Fruit fly (Drosophila melanogaster): ENCODE data around the gene CG43136.
A peak's percentile ranks its signal among the peaks of the same experiment; 100 is the strongest.

CG43136 gene

DNA sequence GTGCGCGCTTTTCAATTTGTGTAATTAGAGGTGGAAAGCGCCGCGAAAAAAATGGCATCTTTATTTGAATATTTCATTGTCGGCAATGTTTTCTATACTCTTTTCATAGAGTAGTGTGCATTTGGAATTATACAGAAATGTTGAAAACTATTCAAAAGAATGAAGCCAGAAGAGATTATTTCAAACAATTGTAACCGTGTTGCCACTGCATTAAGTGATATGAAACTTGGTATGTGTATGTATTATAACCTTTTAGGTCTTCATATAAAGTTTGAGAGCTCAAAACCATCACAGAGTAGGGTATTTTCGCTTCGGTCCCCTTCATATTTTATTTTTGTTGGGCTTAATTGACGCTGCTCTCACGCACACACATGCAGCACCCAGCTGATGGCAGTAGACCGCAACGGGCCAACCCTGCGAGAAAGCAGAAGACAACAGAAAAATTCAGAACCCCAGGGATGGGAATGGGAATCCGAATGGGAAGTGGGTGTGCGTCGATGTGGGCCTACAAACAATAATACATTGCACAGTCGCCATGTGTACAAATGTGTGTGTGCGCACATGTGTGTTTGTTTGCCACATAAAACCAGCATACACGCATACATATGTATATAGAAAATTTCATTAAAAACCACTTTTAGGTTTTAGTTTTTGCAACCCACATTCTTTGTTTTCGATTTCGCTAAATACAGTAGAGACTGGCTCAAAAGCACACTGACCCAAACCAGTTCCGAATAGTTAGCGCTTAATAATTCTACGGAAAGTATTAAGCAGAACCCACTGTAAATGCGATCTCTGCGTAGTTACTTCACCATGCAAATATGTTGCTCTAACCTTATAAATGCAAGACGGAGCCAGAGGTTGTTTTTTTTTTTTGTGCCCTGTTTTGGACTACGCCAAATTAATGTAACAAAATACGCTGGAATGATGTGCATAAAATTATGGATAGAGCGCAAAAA is 41.2 kb downstream of the CG43136 start (continued):
- TF ChIP-seq CG11902 (GFP tag; optimal IDR thresholded peaks at IDR 0.05) (no peak), Hr38 (GFP tag; optimal IDR thresholded peaks at IDR 0.05) (no peak), cyc (GFP tag; optimal IDR thresholded peaks at IDR 0.05) (peak; percentile 16), CG16779 (tag; optimal IDR thresholded peaks at IDR 0.05) (no peak), Eip78C (GFP tag) (peak; percentile 86), Hr4 (GFP tag; optimal IDR thresholded peaks at IDR 0.05) (peak; percentile 17), eg (GFP tag; IDR thresholded peaks at IDR 0.05) (peak; percentile 28; the same call in 1 of the 3 replicates), CG10631 (GFP tag; optimal IDR thresholded peaks at IDR 0.05) (peak; percentile 35), Sox15 (GFP tag; optimal IDR thresholded peaks at IDR 0.05) (no peak), CG8632 (GFP tag; optimal IDR thresholded peaks at IDR 0.05) (no peak), Sox14 (GFP tag; optimal IDR thresholded peaks at IDR 0.05) (peak; percentile 16), CG8319 (GFP tag; optimal IDR thresholded peaks at IDR 0.05) (no peak), OdsH (GFP tag; optimal IDR thresholded peaks at IDR 0.05) (peak; percentile 7), CG6808 (GFP tag; optimal IDR thresholded peaks at IDR 0.05) (no peak), fd85E (GFP tag; optimal IDR thresholded peaks at IDR 0.05) (no peak), CG9139 (GFP tag; optimal IDR thresholded peaks at IDR 0.05) (no peak), salr (GFP tag; optimal IDR thresholded peaks at IDR 0.05) (peak in 1 of 2 experiments; percentile 9), CG6792 (GFP tag; optimal IDR thresholded peaks at IDR 0.05) (peak; percentile 42), Blimp-1 (GFP tag; optimal IDR thresholded peaks at IDR 0.05) (no peak), CG15336 (GFP tag; IDR thresholded peaks at IDR 0.05) (peak; percentile 38; the same call in 1 of the 2 replicates), ss (GFP tag; optimal IDR thresholded peaks at IDR 0.05) (peak in 1 of 2 experiments; percentile 27), dac (GFP tag; optimal IDR thresholded peaks at IDR 0.05) (no peak), pdm3 (GFP tag; optimal IDR thresholded peaks at IDR 0.05) (peak; percentile 5), CG6276 (GFP tag; optimal IDR thresholded peaks at IDR 0.05) (peak; percentile 6), CG10669 (GFP tag; optimal IDR thresholded peaks at IDR 0.05) (peak; percentile 19), net (GFP tag; optimal IDR thresholded peaks at IDR 0.05) (peak; percentile 26), CG34406 (GFP tag; optimal IDR thresholded peaks at IDR 0.05) (peak; percentile 2), achi (GFP tag; optimal IDR thresholded peaks at IDR 0.05) (peak; percentile 4), Gug (GFP tag; IDR thresholded peaks at IDR 0.05) (no peak), CG8119 (GFP tag; IDR thresholded peaks at IDR 0.05) (no peak), Hr39 (GFP tag; optimal IDR thresholded peaks at IDR 0.05) (peak; percentile 15), lz (GFP tag; optimal IDR thresholded peaks at IDR 0.05) (peak; percentile 4), Ets21C (GFP tag; optimal IDR thresholded peaks at IDR 0.05) (no peak), CG6854 (GFP tag; optimal IDR thresholded peaks at IDR 0.05) (no peak), Eip93F (GFP tag; optimal IDR thresholded peaks at IDR 0.05) (no peak), topi (GFP tag; optimal IDR thresholded peaks at IDR 0.05) (no peak), CG7368 (GFP tag; optimal IDR thresholded peaks at IDR 0.05) (no peak), CG6163 (GFP tag; IDR thresholded peaks at IDR 0.05) (peak; percentile 42; the same call in 2 of the 3 replicates), vri (GFP tag; optimal IDR thresholded peaks at IDR 0.05) (no peak)

DNA sequence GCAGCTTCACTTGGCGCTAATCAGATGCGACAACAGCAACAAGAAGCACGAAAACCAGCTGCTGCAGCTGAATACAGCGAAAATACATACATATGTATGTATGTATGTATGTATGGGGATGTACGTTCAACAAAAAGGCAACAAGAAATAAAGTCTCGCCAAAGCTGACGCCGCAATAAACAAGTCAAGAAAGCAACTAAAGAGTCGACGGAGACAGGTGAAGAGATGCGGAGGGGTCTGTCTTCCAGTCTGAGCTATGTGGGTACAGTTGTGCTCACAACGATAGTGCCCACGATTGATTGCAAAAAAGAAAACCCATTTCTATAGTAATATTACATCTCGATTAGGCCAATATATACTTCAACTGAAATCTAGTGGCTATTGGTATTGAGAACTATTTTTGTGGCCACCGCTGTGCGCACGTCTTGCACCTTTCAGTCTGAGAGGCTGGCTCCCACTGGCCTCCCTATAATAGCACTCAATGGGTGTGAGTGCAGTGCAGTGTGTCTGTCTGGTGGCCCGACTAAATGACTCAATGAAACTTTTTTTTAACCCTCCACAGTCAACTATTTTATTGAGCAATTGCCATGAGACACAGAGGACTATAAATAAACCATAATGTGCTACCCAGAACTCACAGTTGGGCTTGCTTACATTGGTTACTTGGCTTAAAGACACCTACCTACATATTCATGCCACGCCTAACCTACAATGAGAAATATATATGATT is 42.4 kb downstream of the CG43136 start:
- TF ChIP-seq Ets96B (tag; optimal IDR thresholded peaks at IDR 0.05) (peak; percentile 99), net (GFP tag; optimal IDR thresholded peaks at IDR 0.05) (peak; percentile 99), CG6808 (GFP tag; optimal IDR thresholded peaks at IDR 0.05) (peak; percentile 99), acj6 (GFP tag; optimal IDR thresholded peaks at IDR 0.05) (peak; percentile 99), CG16779 (tag; optimal IDR thresholded peaks at IDR 0.05) (peak; percentile 98), CG3032 (tag; optimal IDR thresholded peaks at IDR 0.05) (peak; percentile 99), CG4318 (GFP tag; optimal IDR thresholded peaks at IDR 0.05) (peak; percentile 98), salr (GFP tag; optimal IDR thresholded peaks at IDR 0.05) (peak; percentile 98 to 99), eg (GFP tag; IDR thresholded peaks at IDR 0.05) (peak; percentile 99), CG7368 (GFP tag; optimal IDR thresholded peaks at IDR 0.05) (peak; percentile 99), Ets21C (GFP tag; optimal IDR thresholded peaks at IDR 0.05) (peak; percentile 93), vri (GFP tag; optimal IDR thresholded peaks at IDR 0.05) (peak; percentile 94), Sox102F (GFP tag; optimal IDR thresholded peaks at IDR 0.05) (peak; percentile 95), ss (GFP tag; optimal IDR thresholded peaks at IDR 0.05) (peak; percentile 99 to 100), pdm3 (GFP tag; optimal IDR thresholded peaks at IDR 0.05) (peak; percentile 99), CG6276 (GFP tag; optimal IDR thresholded peaks at IDR 0.05) (peak; percentile 98), CG10669 (GFP tag; optimal IDR thresholded peaks at IDR 0.05) (peak; percentile 99), Gug (GFP tag; IDR thresholded peaks at IDR 0.05) (peak; percentile 98), Sox14 (GFP tag; optimal IDR thresholded peaks at IDR 0.05) (peak; percentile 99), fd59A (GFP tag; optimal IDR thresholded peaks at IDR 0.05) (peak; percentile 99), CG1621 (tag; optimal IDR thresholded peaks at IDR 0.05) (peak; percentile 99)

All from whole organism, prepupa.